Worm (Caenorhabditis elegans) whole organism, young adult: ENCODE measurements around the gene metl-1.

Experiments
- ama-1 ChIP-seq, 3 experiments: fragments of 150-350 bp in 1 of 3; sonication (generic microtip) in 2 of 3; optimal IDR thresholded peaks; 2 replicates each; lab custom pipeline; 2014 to 2018; ENCODE audit warnings: missing biosample characterization in 2 of 3, missing genetic modification characterization in 2 of 3, missing genetic modification reagents in 2 of 3
- ceh-79 ChIP-seq: sonication (generic microtip); optimal IDR thresholded peaks from 2 replicates; lab custom pipeline; 2017; ENCODE audit warnings: mild to moderate bottlenecking, missing genetic modification characterization, missing compliant biosample characterization
- dpl-1 ChIP-seq: fragments of 150-350 bp; optimal IDR thresholded peaks from 2 replicates; lab custom pipeline; 2014; ENCODE audit warnings: missing biosample characterization, missing genetic modification reagents, missing genetic modification characterization
- him-1 ChIP-seq: sonication (generic microtip); optimal IDR thresholded peaks from 2 replicates; lab custom pipeline; 2016; ENCODE audit warnings: missing genotype, missing genetic modification reagents, missing genetic modification characterization, missing compliant biosample characterization
- pbrm-1 ChIP-seq: fragments of 200-800 bp; sonication (Bioruptor generic); IDR thresholded peaks from 2 replicates; pipeline ENCODE4 v1.3.6; 2022; ENCODE audit warnings: missing genetic modification reagents, missing genetic modification characterization, missing compliant biosample characterization
- pha-4 ChIP-seq: fragments of 150-350 bp; sonication (generic microtip); optimal IDR thresholded peaks from 2 replicates; lab custom pipeline; 2014; ENCODE audit warnings: missing biosample characterization, missing genetic modification reagents, missing genetic modification characterization
- rpc-1 ChIP-seq, 2 experiments: fragments of 150-350 bp in 1 of 2; sonication (generic microtip) in 1 of 2; optimal IDR thresholded peaks; 2 replicates each; lab custom pipeline; 2014 to 2018; ENCODE audit warnings: missing biosample characterization in 1 of 2, missing genetic modification characterization in 1 of 2, missing genetic modification reagents in 1 of 2, missing genotype in 1 of 2
- snpc-4 ChIP-seq, 5 experiments: fragments of 150-350 bp in 1 of 5; sonication (generic microtip) in 4 of 5; optimal IDR thresholded peaks; 2 replicates each; lab custom pipeline; 2014 to 2018; ENCODE audit warnings: missing genetic modification characterization in 5 of 5, missing biosample characterization in 3 of 5, antibody characterized with exemption in 2 of 5, mild to moderate bottlenecking in 2 of 5, missing compliant biosample characterization in 2 of 5, missing genotype in 2 of 5, moderate library complexity in 2 of 5, missing genetic modification reagents in 1 of 5
- ztf-18 ChIP-seq: sonication (generic microtip); optimal IDR thresholded peaks from 2 replicates; lab custom pipeline; 2016; ENCODE audit warnings: missing genotype, mild to moderate bottlenecking, missing genetic modification characterization, missing compliant biosample characterization

DNA sequence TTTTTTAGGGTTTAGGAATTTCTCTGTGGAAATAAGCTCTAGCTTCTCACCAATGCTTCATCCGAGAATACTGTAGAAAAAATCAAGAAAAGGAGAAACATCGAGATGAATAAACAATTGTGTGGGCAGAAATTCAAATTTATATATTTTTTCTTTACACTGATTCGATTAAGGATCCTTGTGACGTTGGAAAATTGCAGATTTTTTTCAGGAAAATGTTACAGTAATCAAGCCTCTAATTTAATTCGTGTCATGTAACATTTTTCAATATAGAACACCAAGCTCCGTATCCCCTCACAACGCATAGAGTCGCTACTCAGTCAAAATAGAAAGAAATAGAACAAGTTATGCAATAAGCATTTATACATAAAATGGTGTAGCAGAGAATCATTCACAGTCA lies 3.0 kb upstream of the metl-1 start, which contains the start of gene W02B12.16:
- TF ChIP-seq rpc-1 (optimal IDR thresholded peaks at IDR 0.05; lab: Kevin White, UChicago) (no peak), rpc-1 (tag; optimal IDR thresholded peaks at IDR 0.05; lab: Kevin White, UChicago) (no peak), ama-1 (optimal IDR thresholded peaks at IDR 0.05; lab: Kevin White, UChicago) (no peak), ama-1 (GFP tag; optimal IDR thresholded peaks at IDR 0.05; lab: Kevin White, UChicago) (no peak), snpc-4 (GFP tag; optimal IDR thresholded peaks at IDR 0.05; lab: Kevin White, UChicago) (no peak), snpc-4 (tag; optimal IDR thresholded peaks at IDR 0.05; lab: Kevin White, UChicago) (no peak), him-1 (tag; lab: Kevin White, UChicago) (no peak), pbrm-1 (GFP tag; lab: Robert Waterston, UW) (no peak), ceh-79 (tag; lab: Kevin White, UChicago) (no peak), dpl-1 (GFP tag; lab: Kevin White, UChicago) (no peak), ztf-18 (tag; lab: Kevin White, UChicago) (no peak), pha-4 (tag; lab: Kevin White, UChicago) (no peak)
